Worm (Caenorhabditis elegans) whole organism, early embryonic: Measurements from ENCODE around the gene Y55F3AM.11.
"Not testable (repeated sequence)": the region's sequence is repeated elsewhere in the genome, so short reads cannot be mapped to it uniquely, and the experiment has no call there.

Source experiments
- B0310.2 ChIP-seq: sonication (generic microtip); optimal IDR thresholded peaks from 2 replicates; lab custom pipeline; 2016; ENCODE audit warnings: mild to moderate bottlenecking, missing genetic modification characterization, missing compliant biosample characterization
- F13C5.2 ChIP-seq: sonication (generic microtip); optimal IDR thresholded peaks from 2 replicates; lab custom pipeline; 2017; ENCODE audit warnings: mild to moderate bottlenecking, missing genetic modification characterization, inconsistent platforms, missing compliant biosample characterization
- aly-1 ChIP-seq: sonication (generic microtip); optimal IDR thresholded peaks from 2 replicates; lab custom pipeline; 2016; ENCODE audit warnings: missing genetic modification characterization, missing compliant biosample characterization
- ama-1 ChIP-seq: fragments of 150-350 bp; optimal IDR thresholded peaks from 2 replicates; lab custom pipeline; 2014
- ceh-13 ChIP-seq: fragments of 200-800 bp; sonication (Bioruptor generic); optimal IDR thresholded peaks from 2 replicates; lab custom pipeline; 2018; ENCODE audit warnings: mild to moderate bottlenecking, missing genetic modification characterization, missing compliant biosample characterization
- ceh-36 ChIP-seq: sonication (generic microtip); optimal IDR thresholded peaks from 2 replicates; lab custom pipeline; 2016; ENCODE audit warnings: missing genetic modification characterization, inconsistent platforms, missing compliant biosample characterization
- ets-7 ChIP-seq: sonication (generic microtip); optimal IDR thresholded peaks from 2 replicates; lab custom pipeline; 2016; ENCODE audit warnings: missing genotype, missing genetic modification characterization, missing compliant biosample characterization
- flt-1 ChIP-seq: fragments of 200-800 bp; sonication (Bioruptor generic); IDR thresholded peaks from 2 replicates; pipeline ENCODE4 v1.3.6; 2022; ENCODE audit warnings: missing genetic modification characterization, missing compliant biosample characterization
- hmbx-1 ChIP-seq: sonication (generic microtip); optimal IDR thresholded peaks from 2 replicates; lab custom pipeline; 2016; ENCODE audit warnings: mild to moderate bottlenecking, missing genetic modification characterization, missing compliant biosample characterization
- hmg-4 ChIP-seq: fragments of 200-800 bp; sonication (Bioruptor generic); optimal IDR thresholded peaks from 2 replicates; lab custom pipeline; 2018; ENCODE audit warnings: mild to moderate bottlenecking, missing genetic modification characterization, missing compliant biosample characterization
- hnd-1 ChIP-seq: sonication (generic microtip); optimal IDR thresholded peaks from 2 replicates; lab custom pipeline; 2016; ENCODE audit warnings: missing genetic modification characterization, missing compliant biosample characterization
- pes-1 ChIP-seq: fragments of 200-800 bp; sonication (Bioruptor generic); IDR thresholded peaks from 2 replicates; pipeline ENCODE4 v1.3.6; 2022; ENCODE audit warnings: missing genetic modification reagents, missing genetic modification characterization, missing compliant biosample characterization
- scrt-1 ChIP-seq: fragments of 200-800 bp; sonication (Bioruptor generic); IDR thresholded peaks from 2 replicates; pipeline ENCODE4 v1.3.6; 2022; ENCODE audit warnings: missing genetic modification characterization, missing compliant biosample characterization
- sea-1 ChIP-seq: fragments of 200-800 bp; sonication (Bioruptor generic); conservative IDR thresholded peaks from 2 replicates; pipeline ENCODE4 v1.3.6; 2022; ENCODE audit warnings: missing genetic modification characterization, missing compliant biosample characterization
- tbx-11 ChIP-seq: fragments of 200-800 bp; sonication (Bioruptor generic); IDR thresholded peaks from 2 replicates; pipeline ENCODE4 v1.3.6; 2022; ENCODE audit warnings: missing genetic modification characterization, missing compliant biosample characterization
- tbx-37 ChIP-seq: fragments of 200-800 bp; sonication (Bioruptor generic); conservative IDR thresholded peaks from 2 replicates; pipeline ENCODE4 v1.3.6; 2022; ENCODE audit warnings: missing genetic modification reagents, missing genetic modification characterization, missing compliant biosample characterization
- tra-4 ChIP-seq: sonication (generic microtip); optimal IDR thresholded peaks from 2 replicates; lab custom pipeline; 2017; ENCODE audit warnings: missing genetic modification characterization, missing compliant biosample characterization

Y55F3AM.11 gene

DNA sequence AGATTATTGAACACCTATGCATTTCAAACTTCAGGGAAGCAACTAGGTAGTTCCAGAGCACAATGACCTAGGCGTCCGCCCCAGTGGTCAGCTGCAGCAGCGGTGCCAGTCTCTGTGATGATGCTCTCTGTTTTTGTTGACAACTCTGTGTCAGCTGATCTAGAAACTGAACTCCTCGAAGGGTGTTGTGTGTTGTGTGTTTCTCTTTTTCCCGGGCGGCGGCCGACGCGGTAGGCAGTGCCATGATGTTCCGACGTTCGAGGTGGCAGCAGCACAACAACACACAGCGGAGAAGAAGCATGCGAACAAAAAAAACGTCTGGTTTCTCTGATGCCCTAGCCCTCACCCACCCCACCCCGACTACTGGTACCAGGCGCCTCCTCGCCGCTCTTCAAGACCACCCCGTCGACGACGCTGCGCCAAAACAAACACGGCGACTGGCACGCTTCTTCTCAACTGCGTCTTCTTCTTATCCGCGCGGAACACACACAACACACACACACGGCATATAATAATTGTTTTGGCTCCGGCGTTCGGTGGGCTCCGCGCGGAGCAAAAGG, 20.2 kb upstream of the Y55F3AM.11 start:
- TF ChIP-seq aly-1 = no peak
- TF ChIP-seq tbx-11 (GFP tag; lab: Robert Waterston, UW) = no peak
- no peak for TF ChIP-seq tra-4
- no peak for TF ChIP-seq hnd-1 (tag; lab: Kevin White, UChicago)
- TF ChIP-seq hmbx-1 = no peak
- TF ChIP-seq hmg-4 (GFP tag; lab: Kevin White, UChicago) = no peak
- no peak for TF ChIP-seq pes-1 (GFP tag; lab: Robert Waterston, UW)
- TF ChIP-seq F13C5.2 (tag; lab: Kevin White, UChicago) = no peak
- TF ChIP-seq flt-1 (GFP tag; lab: Robert Waterston, UW) = no peak
- TF ChIP-seq tbx-37 (GFP tag; lab: Robert Waterston, UW) = no peak
- no peak for TF ChIP-seq scrt-1
- TF ChIP-seq sea-1 (GFP tag; lab: Robert Waterston, UW) = no peak
- TF ChIP-seq ets-7 (tag; lab: Kevin White, UChicago) = no peak
- TF ChIP-seq ceh-13 (GFP tag; lab: Kevin White, UChicago) = no peak
- TF ChIP-seq ceh-36 = no peak

DNA sequence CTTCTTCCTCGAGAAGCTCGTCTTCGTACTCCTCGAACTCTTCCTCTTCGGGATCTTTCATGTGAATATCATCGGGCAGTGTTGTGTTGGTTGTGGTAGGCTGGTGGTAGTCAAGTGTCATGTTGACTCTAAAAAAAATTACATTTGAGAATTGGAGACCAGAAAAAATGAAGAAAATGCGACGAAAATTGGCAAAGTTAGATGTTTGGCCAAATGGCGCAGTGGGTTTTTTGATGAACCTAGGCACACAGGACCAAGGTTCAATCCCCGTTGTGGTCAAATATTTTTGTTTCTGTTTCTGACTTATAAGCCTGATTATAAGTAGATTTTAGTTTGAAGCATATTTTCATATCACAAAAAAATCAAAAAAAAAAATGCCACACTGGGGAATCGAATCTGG, 18.9 kb upstream of the Y55F3AM.11 start:
- TF ChIP-seq aly-1 (no peak), ama-1 (lab: Kevin White, UChicago) (no peak), F13C5.2 (tag; lab: Kevin White, UChicago) (no peak), ets-7 (tag; lab: Kevin White, UChicago) (no peak), tbx-11 (GFP tag; lab: Robert Waterston, UW) (no peak), ceh-36 (no peak), tbx-37 (GFP tag; lab: Robert Waterston, UW) (no peak), ceh-13 (GFP tag; lab: Kevin White, UChicago) (no peak), hnd-1 (tag; lab: Kevin White, UChicago) (no peak), hmg-4 (GFP tag; lab: Kevin White, UChicago) (no peak), tra-4 (no peak), hmbx-1 (no peak), B0310.2 (tag; lab: Kevin White, UChicago) (no peak), flt-1 (GFP tag; lab: Robert Waterston, UW) (no peak), sea-1 (GFP tag; lab: Robert Waterston, UW) (no peak), scrt-1 (no peak), pes-1 (GFP tag; lab: Robert Waterston, UW) (no peak)

- TF ChIP-seq ets-7 (tag; lab: Kevin White, UChicago) = no peak
- TF ChIP-seq hmg-4 (GFP tag; lab: Kevin White, UChicago) = no peak
- no peak for TF ChIP-seq tra-4
- TF ChIP-seq tbx-11 (GFP tag; lab: Robert Waterston, UW) = no peak
- TF ChIP-seq hmbx-1 = no peak
- TF ChIP-seq scrt-1 = no peak
- TF ChIP-seq ceh-36 = no peak
- TF ChIP-seq B0310.2 (tag; lab: Kevin White, UChicago) = no peak
- TF ChIP-seq hnd-1 (tag; lab: Kevin White, UChicago) = no peak
- no peak for TF ChIP-seq F13C5.2 (tag; lab: Kevin White, UChicago)
- no peak for TF ChIP-seq aly-1
- TF ChIP-seq flt-1 (GFP tag; lab: Robert Waterston, UW) = no peak
- TF ChIP-seq pes-1 (GFP tag; lab: Robert Waterston, UW) = no peak
- TF ChIP-seq ama-1 (lab: Kevin White, UChicago) = no peak
- TF ChIP-seq sea-1 (GFP tag; lab: Robert Waterston, UW) = no peak
- TF ChIP-seq ceh-13 (GFP tag; lab: Kevin White, UChicago) = no peak
- TF ChIP-seq tbx-37 (GFP tag; lab: Robert Waterston, UW) = no peak
Measured at ce11 chrIV:1058504-1058903, 14.3 kb upstream of the Y55F3AM.11 start.

- TF ChIP-seq aly-1 (no peak), ama-1 (lab: Kevin White, UChicago) (no peak), sea-1 (GFP tag; lab: Robert Waterston, UW) (no peak), flt-1 (GFP tag; lab: Robert Waterston, UW) (no peak), ets-7 (tag; lab: Kevin White, UChicago) (no peak), B0310.2 (tag; lab: Kevin White, UChicago) (no peak), hmbx-1 (no peak)
Measured at ce11 chrIV:1056263-1056942, 12.2 kb upstream of the Y55F3AM.11 start, which contains the start of the genes Y55F3AM.13 and mrps-25. Y55F3AM.13 (minus strand) TSS chrIV:1056313. mrps-25 (plus strand) TSS chrIV:1056892.

DNA sequence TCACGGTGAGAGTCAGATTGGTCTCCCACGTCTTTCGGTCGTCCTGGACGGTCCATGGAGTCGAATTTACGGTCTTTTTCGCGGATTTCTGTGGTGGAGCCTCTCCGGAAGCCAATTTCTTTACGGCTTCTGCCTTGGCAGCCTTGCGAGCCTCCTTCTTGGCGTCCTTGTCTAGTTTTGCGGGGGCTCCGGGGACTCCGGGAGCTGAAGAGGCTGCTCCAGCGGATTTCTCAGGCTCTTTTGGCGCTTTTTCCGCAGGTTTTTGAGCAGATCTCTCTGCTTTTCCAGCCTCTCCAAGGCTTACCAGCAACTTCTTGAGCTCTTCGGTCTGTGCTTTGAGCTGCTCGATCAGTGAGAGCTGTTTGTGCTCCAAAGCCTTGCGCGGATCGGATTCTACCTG, 11.5 kb upstream of the Y55F3AM.11 start:
- TF ChIP-seq sea-1 (GFP tag; lab: Robert Waterston, UW) (no peak), ceh-36 (no peak)

ce11 chrIV:1054736-1055135, 10.5 kb upstream of the Y55F3AM.11 start, which contains the start of gene dcap-1:
dcap-1 (minus strand) TSS chrIV:1054794.
- TF ChIP-seq F13C5.2 (tag; lab: Kevin White, UChicago) = no peak
- peak; percentile 40 for TF ChIP-seq tra-4

- no peak for TF ChIP-seq sea-1 (GFP tag; lab: Robert Waterston, UW)
- TF ChIP-seq B0310.2 (tag; lab: Kevin White, UChicago) = no peak
- TF ChIP-seq F13C5.2 (tag; lab: Kevin White, UChicago) = no peak
Measured at ce11 chrIV:1053989-1054388, 9.8 kb upstream of the Y55F3AM.11 start.

- TF ChIP-seq hmg-4 (GFP tag; lab: Kevin White, UChicago); tra-4; hnd-1 (tag; lab: Kevin White, UChicago): not testable (repeated sequence)
Measured at ce11 chrIV:1051636-1052133, 7.5 kb upstream of the Y55F3AM.11 start, which contains the start of gene Y55F3AM.21. Y55F3AM.21 (minus strand) TSS chrIV:1051686.
